Worm (Caenorhabditis elegans): Measurements from ENCODE around the gene T05C1.3.

- TF ChIP-seq ceh-82 (tag; optimal IDR thresholded peaks at IDR 0.05) (no peak), sma-9 (GFP tag; optimal IDR thresholded peaks at IDR 0.05) (no peak), sma-9 (tag; optimal IDR thresholded peaks at IDR 0.05) (no peak), mab-5 (tag; optimal IDR thresholded peaks at IDR 0.05) (no peak), nhr-23 (tag; optimal IDR thresholded peaks at IDR 0.05) (no peak), lin-13 (GFP tag; optimal IDR thresholded peaks at IDR 0.05) (no peak), ama-1 (optimal IDR thresholded peaks at IDR 0.05) (no peak), skn-1 (tag; optimal IDR thresholded peaks at IDR 0.05) (no peak), elt-1 (tag; optimal IDR thresholded peaks at IDR 0.05) (no peak)
Measured at ce11 chrII:4438601-4439000, 50.6 kb downstream of the T05C1.3 start, which contains the start of gene nhr-16.
